Worm (Caenorhabditis elegans) whole organism, L2 larva: ENCODE measurements around the gene Y43F8B.1.

Source experiments
- R02D3.7 ChIP-seq: fragments of 150-350 bp; optimal IDR thresholded peaks from 2 replicates; lab custom pipeline; 2014; ENCODE audit warnings: missing biosample characterization, missing genetic modification characterization
- ZK546.5 ChIP-seq: sonication (generic microtip); optimal IDR thresholded peaks from 2 replicates; lab custom pipeline; 2017; ENCODE audit warnings: missing biosample characterization, missing genetic modification characterization
- alr-1 ChIP-seq: fragments of 150-350 bp; optimal IDR thresholded peaks from 2 replicates; lab custom pipeline; 2014; ENCODE audit warnings: missing biosample characterization, missing genetic modification characterization
- ceh-82 ChIP-seq: fragments of 150-350 bp; optimal IDR thresholded peaks from 2 replicates; lab custom pipeline; 2014; ENCODE audit warnings: missing biosample characterization, missing genetic modification characterization
- skn-1 ChIP-seq: sonication (generic microtip); optimal IDR thresholded peaks from 2 replicates; lab custom pipeline; 2017; ENCODE audit warnings: missing biosample characterization, missing genetic modification characterization
- sma-9 ChIP-seq, 2 experiments: fragments of 150-350 bp in 1 of 2; sonication (generic microtip) in 1 of 2; optimal IDR thresholded peaks; 2 replicates each; lab custom pipeline; 2014 to 2016; ENCODE audit warnings: missing genetic modification characterization in 2 of 2, mild to moderate bottlenecking in 1 of 2, missing biosample characterization in 1 of 2, missing compliant biosample characterization in 1 of 2, missing genetic modification reagents in 1 of 2, moderate library complexity in 1 of 2
- zag-1 ChIP-seq: fragments of 150-350 bp; optimal IDR thresholded peaks from 2 replicates; lab custom pipeline; 2014; ENCODE audit warnings: missing biosample characterization, missing genetic modification characterization

DNA sequence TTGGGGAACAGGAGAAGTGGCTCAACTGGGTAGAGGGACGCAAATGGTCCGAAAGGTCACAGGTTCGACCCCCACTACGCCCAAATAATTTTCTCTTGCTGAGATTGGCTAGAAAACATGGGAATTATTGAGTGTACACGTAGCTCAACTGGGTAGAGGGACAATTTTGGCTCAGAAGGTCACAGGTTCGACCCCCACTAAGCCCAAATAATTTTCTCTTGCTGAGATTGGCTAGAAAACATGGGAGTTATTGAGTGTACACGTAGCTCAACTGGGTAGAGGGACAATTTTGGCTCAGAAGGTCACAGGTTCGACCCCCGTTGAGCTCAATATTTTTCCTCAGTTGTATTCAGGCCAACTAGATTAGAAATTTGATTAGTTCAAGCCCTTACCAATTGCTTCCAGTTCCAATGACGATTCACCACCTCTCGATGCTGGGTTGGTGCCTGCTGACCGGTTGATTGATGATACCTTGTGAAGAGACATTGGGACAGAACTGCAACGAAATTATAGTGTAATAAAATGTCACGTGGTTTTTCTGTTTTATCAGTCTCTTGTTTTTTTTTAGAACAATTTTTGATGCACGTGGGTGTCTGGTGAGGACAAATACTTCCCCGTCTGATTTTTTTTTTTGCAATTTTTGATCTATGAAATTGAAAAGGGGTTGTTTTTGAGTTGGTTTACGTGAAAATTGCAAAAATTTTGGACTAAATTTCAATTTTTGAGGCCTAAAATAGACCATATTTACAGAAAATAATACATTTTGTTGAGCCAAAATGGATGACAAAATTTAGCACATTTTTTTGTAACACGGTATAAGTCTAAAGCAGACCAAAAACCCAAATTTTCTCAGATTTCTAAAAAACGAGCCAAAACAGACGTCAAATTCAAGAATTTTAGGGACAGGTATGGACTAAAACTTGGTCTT is 24.4 kb downstream of the Y43F8B.1 start:
- TF ChIP-seq alr-1 (tag; lab: Kevin White, UChicago), result no peak
- TF ChIP-seq ZK546.5 (tag; lab: Kevin White, UChicago), result no peak
- TF ChIP-seq sma-9 (GFP tag; optimal IDR thresholded peaks at IDR 0.05; lab: Kevin White, UChicago), result peak; percentile 85
- TF ChIP-seq sma-9 (tag; optimal IDR thresholded peaks at IDR 0.05; lab: Kevin White, UChicago), result no peak
- no peak for TF ChIP-seq skn-1 (tag; lab: Kevin White, UChicago)
- TF ChIP-seq zag-1 (tag; lab: Kevin White, UChicago), result no peak
- no peak for TF ChIP-seq ceh-82 (tag; lab: Kevin White, UChicago)
- TF ChIP-seq R02D3.7, result no peak
